Fruit fly (Drosophila melanogaster) whole organism, embryonic: ENCODE data around the gene CG43245.
A peak's percentile ranks its signal among the peaks of the same experiment; 100 is the strongest.

ENCODE experiments used
- Abd-B ChIP-seq: fragments of 200-800 bp; sonication (Bioruptor generic); optimal IDR thresholded peaks from 2 replicates; lab custom pipeline; 2018; ENCODE audit warnings: missing biosample characterization, mild to moderate bottlenecking, missing genetic modification characterization, moderate library complexity
- Adf1 ChIP-seq: fragments of 200-800 bp; sonication (Bioruptor generic); IDR thresholded peaks from 2 replicates; pipeline ENCODE4 v1.3.6; 2022; ENCODE audit warnings: missing biosample characterization, missing genetic modification characterization
- CG11504 ChIP-seq: fragments of 200-800 bp; sonication (Bioruptor generic); optimal IDR thresholded peaks from 3 replicates; lab custom pipeline; 2019; ENCODE audit warnings: missing biosample characterization, mild to moderate bottlenecking, missing genetic modification characterization, moderate library complexity
- CG11695 ChIP-seq: fragments of 200-800 bp; sonication (Bioruptor generic); IDR thresholded peaks from 3 replicates; pipeline ENCODE4 v1.3.6; 2022; ENCODE audit warnings: missing biosample characterization, missing genetic modification characterization
- CG12942 ChIP-seq: fragments of 200-800 bp; sonication (Bioruptor generic); optimal IDR thresholded peaks from 3 replicates; lab custom pipeline; 2016; ENCODE audit warnings: missing biosample characterization, missing genetic modification characterization
- CG14710 ChIP-seq: fragments of 200-800 bp; sonication (Bioruptor generic); optimal IDR thresholded peaks from 3 replicates; lab custom pipeline; 2019; ENCODE audit warnings: missing biosample characterization, mild to moderate bottlenecking, missing genetic modification characterization, moderate library complexity
- CG15601 ChIP-seq: fragments of 200-800 bp; sonication (Bioruptor generic); optimal IDR thresholded peaks from 3 replicates; lab custom pipeline; 2019; ENCODE audit warnings: missing biosample characterization, mild to moderate bottlenecking, missing genetic modification characterization, moderate library complexity
- CG1647 ChIP-seq: fragments of 200-800 bp; sonication (Bioruptor generic); optimal IDR thresholded peaks from 3 replicates; lab custom pipeline; 2016; ENCODE audit warnings: missing biosample characterization, missing genetic modification characterization
- CG16813 ChIP-seq: fragments of 200-800 bp; sonication (Bioruptor generic); IDR thresholded peaks from 3 replicates; pipeline ENCODE4 v1.3.6; 2022; ENCODE audit warnings: missing biosample characterization, missing genetic modification characterization; ENCODE audit not compliant: partially characterized antibody
- CG16863 ChIP-seq: fragments of 200-800 bp; sonication (Bioruptor generic); optimal IDR thresholded peaks from 3 replicates; lab custom pipeline; 2016; ENCODE audit warnings: missing biosample characterization, missing genetic modification characterization
- CG17328 ChIP-seq: fragments of 200-800 bp; sonication (Bioruptor generic); IDR thresholded peaks from 2 replicates; pipeline ENCODE4 v1.3.6; 2022; ENCODE audit warnings: missing biosample characterization, missing genetic modification characterization
- CG18262 ChIP-seq: fragments of 200-800 bp; optimal IDR thresholded peaks from 3 replicates; lab custom pipeline; 2019; ENCODE audit warnings: missing biosample characterization, mild to moderate bottlenecking, missing genetic modification characterization, moderate library complexity
- CG18619 ChIP-seq: fragments of 200-800 bp; sonication (Bioruptor generic); optimal IDR thresholded peaks from 3 replicates; lab custom pipeline; 2017; ENCODE audit warnings: missing biosample characterization, mild to moderate bottlenecking, missing genetic modification characterization
- CG2120 ChIP-seq: fragments of 200-800 bp; sonication (Bioruptor generic); optimal IDR thresholded peaks from 3 replicates; lab custom pipeline; 2016; ENCODE audit warnings: missing biosample characterization, missing genetic modification characterization
- CG34422 ChIP-seq: fragments of 200-800 bp; sonication (Bioruptor generic); IDR thresholded peaks from 3 replicates; pipeline ENCODE4 v1.3.6; 2022; ENCODE audit warnings: missing biosample characterization, missing genetic modification characterization
- CG5953 ChIP-seq: fragments of 200-800 bp; sonication (Bioruptor generic); IDR thresholded peaks from 2 replicates; pipeline ENCODE4 v1.3.6; 2022; ENCODE audit warnings: missing biosample characterization, missing genetic modification characterization
- CG6689 ChIP-seq: fragments of 200-800 bp; sonication (Bioruptor generic); IDR thresholded peaks from 2 replicates; pipeline ENCODE4 v1.3.6; 2022; ENCODE audit warnings: missing biosample characterization, missing genetic modification characterization
- CG7839 ChIP-seq: fragments of 200-800 bp; sonication (Bioruptor generic); optimal IDR thresholded peaks from 3 replicates; lab custom pipeline; 2018; ENCODE audit warnings: missing biosample characterization, mild to moderate bottlenecking, missing genetic modification characterization, moderate library complexity
- CG7928 ChIP-seq: fragments of 200-800 bp; sonication (Bioruptor generic); optimal IDR thresholded peaks from 2 replicates; lab custom pipeline; 2017; ENCODE audit warnings: missing biosample characterization, mild to moderate bottlenecking, missing genetic modification characterization
- D19A ChIP-seq: fragments of 200-800 bp; optimal IDR thresholded peaks from 3 replicates; lab custom pipeline; 2019; ENCODE audit warnings: missing biosample characterization, mild to moderate bottlenecking, missing genetic modification characterization, moderate library complexity
- Gsc ChIP-seq: fragments of 200-800 bp; sonication (Bioruptor generic); IDR thresholded peaks from 2 replicates; pipeline ENCODE4 v1.3.6; 2022; ENCODE audit warnings: missing biosample characterization, missing genetic modification characterization
- HLH54F ChIP-seq: fragments of 200-800 bp; sonication (Bioruptor generic); optimal IDR thresholded peaks from 3 replicates; lab custom pipeline; 2016; ENCODE audit warnings: missing biosample characterization, missing genetic modification characterization
- NC2β ChIP-seq: fragments of 200-800 bp; sonication (Bioruptor generic); optimal IDR thresholded peaks from 2 replicates; lab custom pipeline; 2016; ENCODE audit warnings: missing biosample characterization, missing genetic modification characterization
- Nf-YB ChIP-seq: fragments of 200-800 bp; sonication (Bioruptor generic); optimal IDR thresholded peaks from 3 replicates; lab custom pipeline; 2019; ENCODE audit warnings: missing biosample characterization, mild to moderate bottlenecking, missing genetic modification characterization, moderate library complexity
- Oli ChIP-seq: fragments of 200-800 bp; sonication (Bioruptor generic); optimal IDR thresholded peaks from 2 replicates; lab custom pipeline; 2018; ENCODE audit warnings: missing biosample characterization, mild to moderate bottlenecking, missing genetic modification characterization, moderate library complexity
- Ptx1 ChIP-seq: fragments of 200-800 bp; sonication (Bioruptor generic); IDR thresholded peaks from 2 replicates; pipeline ENCODE4 v1.3.6; 2022; ENCODE audit warnings: missing biosample characterization, missing genetic modification characterization
- Rx ChIP-seq: fragments of 200-800 bp; sonication (Bioruptor generic); IDR thresholded peaks from 2 replicates; pipeline ENCODE4 v1.3.6; 2022; ENCODE audit warnings: missing biosample characterization, missing genetic modification characterization
- YL-1 ChIP-seq: fragments of 200-800 bp; sonication (Bioruptor generic); optimal IDR thresholded peaks from 3 replicates; lab custom pipeline; 2017; ENCODE audit warnings: missing biosample characterization, mild to moderate bottlenecking, missing genetic modification characterization
- ara ChIP-seq: fragments of 200-800 bp; sonication (Bioruptor generic); IDR thresholded peaks from 2 replicates; pipeline ENCODE4 v1.3.6; 2022; ENCODE audit warnings: missing biosample characterization, missing genetic modification characterization
- bsh ChIP-seq, 2 experiments: fragments of 200-800 bp; sonication (Bioruptor generic); optimal IDR thresholded peaks; 2 replicates each; lab custom pipeline; 2017 to 2018; ENCODE audit warnings: mild to moderate bottlenecking in 2 of 2, missing biosample characterization in 2 of 2, missing genetic modification characterization in 2 of 2, moderate library complexity in 1 of 2
- cas ChIP-seq: fragments of 200-800 bp; sonication (Bioruptor generic); IDR thresholded peaks from 2 replicates; pipeline ENCODE4 v1.3.6; 2022; ENCODE audit warnings: missing biosample characterization, missing genetic modification characterization
- chm ChIP-seq: fragments of 200-800 bp; sonication (Bioruptor generic); IDR thresholded peaks from 2 replicates; pipeline ENCODE4 v1.3.6; 2022; ENCODE audit warnings: missing biosample characterization, missing genetic modification characterization
- danr ChIP-seq: fragments of 200-800 bp; sonication (Bioruptor generic); IDR thresholded peaks from 2 replicates; pipeline ENCODE4 v1.3.6; 2022; ENCODE audit warnings: missing biosample characterization, missing genetic modification characterization
- dmrt99B ChIP-seq: fragments of 200-800 bp; sonication (Bioruptor generic); optimal IDR thresholded peaks from 2 replicates; lab custom pipeline; 2018; ENCODE audit warnings: missing biosample characterization, mild to moderate bottlenecking, missing genetic modification characterization, moderate library complexity
- fd64A ChIP-seq: fragments of 200-800 bp; sonication (Bioruptor generic); optimal IDR thresholded peaks from 3 replicates; lab custom pipeline; 2018; ENCODE audit warnings: missing biosample characterization, mild to moderate bottlenecking, missing genetic modification characterization
- fd96Cb ChIP-seq: fragments of 200-800 bp; sonication (Bioruptor generic); optimal IDR thresholded peaks from 2 replicates; lab custom pipeline; 2018; ENCODE audit warnings: missing biosample characterization, mild to moderate bottlenecking, missing genetic modification characterization, moderate library complexity
- gce ChIP-seq: fragments of 200-800 bp; sonication (Bioruptor generic); IDR thresholded peaks from 3 replicates; pipeline ENCODE4 v1.3.6; 2022; ENCODE audit warnings: missing biosample characterization, missing genetic modification characterization
- gro ChIP-seq: fragments of 200-800 bp; sonication (Bioruptor generic); optimal IDR thresholded peaks from 2 replicates; lab custom pipeline; 2016; ENCODE audit warnings: missing biosample characterization, missing genetic modification characterization
- gt ChIP-seq: fragments of 200-800 bp; sonication (Bioruptor generic); IDR thresholded peaks from 2 replicates; pipeline ENCODE4 v1.3.6; 2022; ENCODE audit warnings: missing biosample characterization, missing genetic modification characterization
- ken ChIP-seq: fragments of 200-800 bp; sonication (Bioruptor generic); IDR thresholded peaks from 3 replicates; pipeline ENCODE4 v1.3.6; 2022; ENCODE audit warnings: missing biosample characterization, missing genetic modification characterization
- lmd ChIP-seq: fragments of 200-800 bp; sonication (Bioruptor generic); IDR thresholded peaks from 2 replicates; pipeline ENCODE4 v1.3.6; 2022; ENCODE audit warnings: missing biosample characterization, missing genetic modification characterization
- oc ChIP-seq: fragments of 200-800 bp; sonication (Bioruptor generic); optimal IDR thresholded peaks from 2 replicates; lab custom pipeline; 2018; ENCODE audit warnings: missing biosample characterization, mild to moderate bottlenecking, missing genetic modification characterization, moderate library complexity
- otp ChIP-seq: fragments of 200-800 bp; sonication (Bioruptor generic); IDR thresholded peaks from 3 replicates; pipeline ENCODE4, ENCODE4 v1.3.6; 2022; ENCODE audit warnings: missing biosample characterization, missing genetic modification characterization
- prd ChIP-seq, 3 experiments: fragments of >200 bp in 2 of 3; fragments of 200-800 bp in 1 of 3; sonication (Bioruptor generic) in 1 of 3; optimal IDR thresholded peaks in 2 of 3; IDR thresholded peaks in 1 of 3; 2 replicates in 2 of 3; 3 replicates in 1 of 3; pipeline versions ENCODE4 v1.3.6 to Lab custom; 2017 to 2022; ENCODE audit warnings: missing biosample characterization in 1 of 3, missing genetic modification characterization in 1 of 3
- pum ChIP-seq: fragments of 200-800 bp; sonication (Bioruptor generic); optimal IDR thresholded peaks from 2 replicates; lab custom pipeline; 2016; ENCODE audit warnings: missing biosample characterization, missing genetic modification characterization
- ro ChIP-seq: fragments of 200-800 bp; sonication (Bioruptor generic); IDR thresholded peaks from 2 replicates; pipeline ENCODE4 v1.3.6; 2022; ENCODE audit warnings: missing biosample characterization, missing genetic modification characterization
- sens ChIP-seq: fragments of 200-800 bp; sonication (Bioruptor generic); peaks from one replicate; lab custom pipeline; 2016; ENCODE audit warnings: missing biosample characterization, missing genetic modification characterization
- sob ChIP-seq: fragments of 200-800 bp; sonication (Bioruptor generic); IDR thresholded peaks from 2 replicates; pipeline ENCODE4 v1.3.6; 2022; ENCODE audit warnings: missing biosample characterization, missing genetic modification characterization
- tio ChIP-seq: fragments of 200-800 bp; sonication (Bioruptor generic); optimal IDR thresholded peaks from 2 replicates; lab custom pipeline; 2017; ENCODE audit warnings: missing biosample characterization, missing genetic modification characterization, inconsistent platforms
- trh ChIP-seq: fragments of 200-800 bp; sonication (Bioruptor generic); optimal IDR thresholded peaks from 2 replicates; lab custom pipeline; 2016; ENCODE audit warnings: missing biosample characterization, missing genetic modification characterization
- unpg ChIP-seq: fragments of 200-800 bp; sonication (Bioruptor generic); optimal IDR thresholded peaks from 3 replicates; lab custom pipeline; 2018; ENCODE audit warnings: missing biosample characterization, mild to moderate bottlenecking, missing genetic modification characterization, moderate library complexity

CG43245 gene

dm6 chr3L:10756082-10756481 is 15.6 kb upstream of the CG43245 start (continued):
- TF ChIP-seq oc (tag; lab: Kevin White, UChicago) = no peak
- no peak for TF ChIP-seq chm (GFP tag; lab: Robert Waterston, UW)
- no peak for TF ChIP-seq gt (GFP tag; lab: Robert Waterston, UW)
- TF ChIP-seq CG18619 (GFP tag; lab: Kevin White, UChicago) = no peak
- no peak for TF ChIP-seq tio (GFP tag; lab: Kevin White, UChicago)
- no peak; the same call in 1 of the 2 replicates for TF ChIP-seq lmd
- no peak for TF ChIP-seq CG12942
- peak; percentile 44; the same call in 1 of the 3 replicates for TF ChIP-seq CG11695 (GFP tag; lab: Robert Waterston, UW)
- no peak for TF ChIP-seq fd64A
- TF ChIP-seq gce = 0 out of 3 replicates have a peak, but pooled peaks have one; percentile 16
- TF ChIP-seq Abd-B (GFP tag; lab: Kevin White, UChicago) = peak; percentile 25
- no peak for TF ChIP-seq D19A (tag; lab: Kevin White, UChicago)
- TF ChIP-seq Rx = no peak
- 0 out of 3 replicates have a peak, but pooled peaks have one; percentile 15 for TF ChIP-seq otp (GFP tag; lab: Robert Waterston, UW)
- no peak for TF ChIP-seq Gsc (GFP tag; lab: Robert Waterston, UW)
- TF ChIP-seq pum = no peak
- no peak for TF ChIP-seq CG34422 (GFP tag; lab: Robert Waterston, UW)
- peak; percentile 45 for TF ChIP-seq CG17328 (GFP tag; lab: Robert Waterston, UW)
- TF ChIP-seq gro (GFP tag; lab: Kevin White, UChicago) = no peak
- TF ChIP-seq CG15601 (tag; lab: Kevin White, UChicago) = peak; percentile 29
- peak; percentile 29; the same call in 1 of the 2 replicates for TF ChIP-seq Ptx1
- peak; percentile 52 for TF ChIP-seq CG14710 (tag; lab: Kevin White, UChicago)
- TF ChIP-seq YL-1 = no peak
- no peak for TF ChIP-seq CG5953
- TF ChIP-seq Nf-YB (GFP tag; lab: Kevin White, UChicago) = no peak
- peak; percentile 4 for TF ChIP-seq CG16863 (GFP tag; lab: Kevin White, UChicago)
- TF ChIP-seq NC2β (GFP tag; lab: Kevin White, UChicago) = no peak
- peak; percentile 21 for TF ChIP-seq unpg (GFP tag; lab: Kevin White, UChicago)
- no peak for TF ChIP-seq CG2120
- TF ChIP-seq trh = no peak
- TF ChIP-seq CG16813 (GFP tag; lab: Robert Waterston, UW) = no peak
- TF ChIP-seq ara (GFP tag; lab: Robert Waterston, UW) = 0 out of 2 replicates have a peak, but pooled peaks have one; percentile 42
- TF ChIP-seq dmrt99B (tag; lab: Kevin White, UChicago) = peak; percentile 70
- TF ChIP-seq CG18262 (tag; lab: Kevin White, UChicago) = peak; percentile 19
- TF ChIP-seq CG7839 (tag; lab: Kevin White, UChicago) = peak; percentile 66
- TF ChIP-seq sens (GFP tag; lab: Kevin White, UChicago) = peak; percentile 77
- peak; percentile 49 for TF ChIP-seq CG11504 (tag; lab: Kevin White, UChicago)
- no peak for TF ChIP-seq ro
- TF ChIP-seq ken (GFP tag; lab: Robert Waterston, UW) = no peak
- TF ChIP-seq prd (optimal IDR thresholded peaks at IDR 0.05; lab: Kevin White, UChicago) = no peak
- TF ChIP-seq prd (GFP tag; IDR thresholded peaks at IDR 0.05; lab: Robert Waterston, UW) = peak; percentile 63; the same call in 2 of the 3 replicates
- TF ChIP-seq HLH54F (GFP tag; lab: Kevin White, UChicago) = no peak
- peak; percentile 4 for TF ChIP-seq fd96Cb
- TF ChIP-seq Adf1 (GFP tag; lab: Robert Waterston, UW) = no peak
- no peak for TF ChIP-seq danr (GFP tag; lab: Robert Waterston, UW)
- TF ChIP-seq bsh (GFP tag; optimal IDR thresholded peaks at IDR 0.05; lab: Kevin White, UChicago) = peak in 1 of 2 experiments; percentile 50
- TF ChIP-seq sob (GFP tag; lab: Robert Waterston, UW) = no peak
- no peak for TF ChIP-seq CG1647
- TF ChIP-seq cas (GFP tag; lab: Robert Waterston, UW) = no peak
- TF ChIP-seq CG7928 (GFP tag; lab: Kevin White, UChicago) = no peak
- 0 out of 2 replicates have a peak, but pooled peaks have one; percentile 6 for TF ChIP-seq CG6689
- TF ChIP-seq Oli = peak; percentile 21
